Worm (Caenorhabditis elegans) whole organism, mixed stage, embryonic: Measurements from ENCODE around the gene umps-1.

ENCODE experiments used
- M03D4.4 ChIP-seq: sonication (generic microtip); optimal IDR thresholded peaks from 2 replicates; lab custom pipeline; 2017; ENCODE audit warnings: mild to moderate bottlenecking, missing genetic modification characterization, missing compliant biosample characterization
- bed-3 ChIP-seq: fragments of 200-800 bp; sonication (Bioruptor generic); optimal IDR thresholded peaks from 3 replicates; lab custom pipeline; 2018; ENCODE audit warnings: mild to moderate bottlenecking, missing genetic modification characterization, moderate library complexity, missing compliant biosample characterization
- blmp-1 ChIP-seq: fragments of 150-350 bp; optimal IDR thresholded peaks from 2 replicates; lab custom pipeline; 2014; ENCODE audit warnings: missing biosample characterization, missing genetic modification characterization
- ceh-39 ChIP-seq: fragments of 150-350 bp; optimal IDR thresholded peaks from 2 replicates; lab custom pipeline; 2014; ENCODE audit warnings: missing biosample characterization, missing genetic modification characterization
- ceh-43 ChIP-seq: fragments of 200-800 bp; sonication (Bioruptor generic); optimal IDR thresholded peaks from 2 replicates; lab custom pipeline; 2018; ENCODE audit warnings: mild to moderate bottlenecking, missing genetic modification characterization, moderate library complexity, missing compliant biosample characterization
- ceh-83 ChIP-seq: fragments of 200-800 bp; sonication (Bioruptor generic); optimal IDR thresholded peaks from 2 replicates; lab custom pipeline; 2018; ENCODE audit warnings: mild to moderate bottlenecking, missing genetic modification characterization, missing compliant biosample characterization
- ces-1 ChIP-seq: fragments of 150-350 bp; optimal IDR thresholded peaks from 2 replicates; lab custom pipeline; 2014; ENCODE audit warnings: missing biosample characterization, missing genetic modification reagents, missing genetic modification characterization
- cnd-1 ChIP-seq: fragments of 200-800 bp; sonication (Bioruptor generic); optimal IDR thresholded peaks from 2 replicates; lab custom pipeline; 2018; ENCODE audit warnings: mild to moderate bottlenecking, missing genetic modification characterization, missing compliant biosample characterization
- elt-1 ChIP-seq: sonication (generic microtip); optimal IDR thresholded peaks from 2 replicates; lab custom pipeline; 2017; ENCODE audit warnings: missing genetic modification characterization, mild to moderate bottlenecking, missing compliant biosample characterization, antibody characterized with exemption, moderate library complexity, borderline replicate concordance; ENCODE audit not compliant: insufficient read depth
- elt-3 ChIP-seq: fragments of 150-350 bp; optimal IDR thresholded peaks from 2 replicates; lab custom pipeline; 2014; ENCODE audit warnings: missing biosample characterization, missing genetic modification characterization
- flh-1 ChIP-seq: fragments of 200-800 bp; sonication (Bioruptor generic); optimal IDR thresholded peaks from 2 replicates; lab custom pipeline; 2018; ENCODE audit warnings: mild to moderate bottlenecking, missing genetic modification characterization, moderate library complexity, missing compliant biosample characterization
- ham-2 ChIP-seq: fragments of 200-800 bp; sonication (Bioruptor generic); optimal IDR thresholded peaks from 2 replicates; lab custom pipeline; 2018; ENCODE audit warnings: mild to moderate bottlenecking, missing genetic modification characterization, missing compliant biosample characterization
- hlh-1 ChIP-seq: fragments of 150-350 bp; optimal IDR thresholded peaks from 2 replicates; lab custom pipeline; 2014; ENCODE audit warnings: missing biosample characterization, missing genetic modification reagents, missing genetic modification characterization
- lin-13 ChIP-seq: fragments of 150-350 bp; optimal IDR thresholded peaks from 2 replicates; lab custom pipeline; 2014; ENCODE audit warnings: missing biosample characterization, missing genetic modification characterization
- lin-32 ChIP-seq: fragments of 200-800 bp; sonication (Bioruptor generic); optimal IDR thresholded peaks from 2 replicates; lab custom pipeline; 2018; ENCODE audit warnings: mild to moderate bottlenecking, missing genetic modification characterization, missing compliant biosample characterization
- lsy-2 ChIP-seq: fragments of 150-350 bp; optimal IDR thresholded peaks from 2 replicates; lab custom pipeline; 2014; ENCODE audit warnings: missing biosample characterization, missing genetic modification characterization
- mab-5 ChIP-seq: fragments of 150-350 bp; optimal IDR thresholded peaks from 2 replicates; lab custom pipeline; 2014; ENCODE audit warnings: missing biosample characterization, missing genetic modification characterization
- mep-1 ChIP-seq: fragments of 150-350 bp; optimal IDR thresholded peaks from 2 replicates; lab custom pipeline; 2017; ENCODE audit warnings: missing biosample characterization, missing genetic modification reagents, missing genetic modification characterization, inconsistent platforms
- mls-2 ChIP-seq: sonication (generic microtip); optimal IDR thresholded peaks from 2 replicates; lab custom pipeline; 2016; ENCODE audit warnings: mild to moderate bottlenecking, missing genetic modification characterization, moderate library complexity, missing compliant biosample characterization
- nhr-12 ChIP-seq: fragments of 150-350 bp; optimal IDR thresholded peaks from 2 replicates; lab custom pipeline; 2014; ENCODE audit warnings: missing biosample characterization, missing genetic modification characterization
- nhr-2 ChIP-seq: fragments of 150-350 bp; optimal IDR thresholded peaks from 2 replicates; lab custom pipeline; 2014; ENCODE audit warnings: missing biosample characterization, missing genetic modification characterization
- nhr-237 ChIP-seq: fragments of 150-350 bp; optimal IDR thresholded peaks from 2 replicates; lab custom pipeline; 2014; ENCODE audit warnings: missing biosample characterization, missing genetic modification characterization
- nhr-28 ChIP-seq: fragments of 150-350 bp; optimal IDR thresholded peaks from 2 replicates; lab custom pipeline; 2014; ENCODE audit warnings: missing biosample characterization, missing genetic modification characterization
- nhr-76 ChIP-seq: sonication (generic microtip); optimal IDR thresholded peaks from 2 replicates; lab custom pipeline; 2017; ENCODE audit warnings: missing biosample characterization, missing genetic modification characterization
- pha-4 ChIP-seq: fragments of 150-350 bp; optimal IDR thresholded peaks from 2 replicates; lab custom pipeline; 2018; ENCODE audit warnings: missing biosample characterization, missing genetic modification reagents, missing genetic modification characterization
- sem-2 ChIP-seq: fragments of 200-800 bp; sonication (Bioruptor generic); optimal IDR thresholded peaks from 2 replicates; lab custom pipeline; 2018; ENCODE audit warnings: mild to moderate bottlenecking, missing genetic modification characterization, missing compliant biosample characterization
- snpc-4 ChIP-seq: fragments of 150-350 bp; optimal IDR thresholded peaks from 2 replicates; lab custom pipeline; 2014; ENCODE audit warnings: missing biosample characterization, missing genetic modification characterization
- sptf-1 ChIP-seq: sonication (generic microtip); optimal IDR thresholded peaks from 2 replicates; lab custom pipeline; 2017; ENCODE audit warnings: mild to moderate bottlenecking, missing genetic modification characterization, moderate library complexity, missing compliant biosample characterization
- tbx-8 ChIP-seq: fragments of 200-800 bp; sonication (Bioruptor generic); optimal IDR thresholded peaks from 2 replicates; lab custom pipeline; 2018; ENCODE audit warnings: mild to moderate bottlenecking, missing genetic modification characterization, moderate library complexity, missing compliant biosample characterization
- unc-120 ChIP-seq: sonication (generic microtip); optimal IDR thresholded peaks from 2 replicates; lab custom pipeline; 2017; ENCODE audit warnings: missing genetic modification characterization, missing compliant biosample characterization; ENCODE audit not compliant: poor library complexity, severe bottlenecking
- unc-39 ChIP-seq: fragments of 150-350 bp; optimal IDR thresholded peaks from 2 replicates; lab custom pipeline; 2014; ENCODE audit warnings: missing biosample characterization, missing genetic modification characterization
- zip-8 ChIP-seq: fragments of 150-350 bp; optimal IDR thresholded peaks from 2 replicates; lab custom pipeline; 2014; ENCODE audit warnings: missing biosample characterization, missing genetic modification characterization
- ztf-11 ChIP-seq: fragments of 150-350 bp; optimal IDR thresholded peaks from 2 replicates; lab custom pipeline; 2014; ENCODE audit warnings: missing biosample characterization, missing genetic modification characterization

The umps-1 gene

ce11 chrIII:10359916-10360315, 2.5 kb upstream of the umps-1 start:
- TF ChIP-seq blmp-1, result no peak
- TF ChIP-seq mep-1 (tag; lab: Kevin White, UChicago), result no peak
- TF ChIP-seq unc-120 (tag; lab: Kevin White, UChicago), result no peak
- peak; percentile 24 for TF ChIP-seq ces-1 (GFP tag; lab: Kevin White, UChicago)

- TF ChIP-seq ceh-39 (no peak), ces-1 (GFP tag; lab: Kevin White, UChicago) (peak; percentile 21), elt-1 (no peak)
Observed at ce11 chrIII:10358751-10359150, 1.3 kb upstream of the umps-1 start.

ce11 chrIII:10355382-10355781, 2.1 kb downstream of the umps-1 start, which contains the start of gene spp-1:
TSS of gene spp-1 (minus strand) at chrIII:10355668.
- no peak for TF ChIP-seq pha-4 (tag; lab: Kevin White, UChicago)
- no peak for TF ChIP-seq nhr-12 (tag; lab: Kevin White, UChicago)
- no peak for TF ChIP-seq ham-2
- no peak for TF ChIP-seq sptf-1 (tag; lab: Kevin White, UChicago)
- TF ChIP-seq ces-1 (GFP tag; lab: Kevin White, UChicago), result no peak
- no peak for TF ChIP-seq elt-1
- TF ChIP-seq nhr-2 (tag; lab: Kevin White, UChicago), result no peak
- no peak for TF ChIP-seq mls-2 (tag; lab: Kevin White, UChicago)
- no peak for TF ChIP-seq bed-3 (GFP tag; lab: Kevin White, UChicago)
- TF ChIP-seq blmp-1, result no peak
- TF ChIP-seq sem-2, result no peak
- TF ChIP-seq ceh-39, result no peak
- TF ChIP-seq cnd-1 (tag; lab: Kevin White, UChicago), result no peak
- no peak for TF ChIP-seq tbx-8
- TF ChIP-seq ceh-83, result no peak
- TF ChIP-seq lin-13, result no peak
- no peak for TF ChIP-seq nhr-28
- TF ChIP-seq unc-39 (tag; lab: Kevin White, UChicago), result no peak
- no peak for TF ChIP-seq ztf-11
- TF ChIP-seq, all 35 proteins: peak for 0

ce11 chrIII:10354591-10354990, 2.9 kb downstream of the umps-1 start:
- TF ChIP-seq sptf-1 (tag; lab: Kevin White, UChicago) (no peak), ztf-11 (no peak), lin-13 (no peak), nhr-237 (tag; lab: Kevin White, UChicago) (no peak), ceh-83 (no peak), nhr-2 (tag; lab: Kevin White, UChicago) (no peak), zip-8 (tag; lab: Kevin White, UChicago) (no peak), ces-1 (GFP tag; lab: Kevin White, UChicago) (no peak), bed-3 (GFP tag; lab: Kevin White, UChicago) (no peak), unc-39 (tag; lab: Kevin White, UChicago) (no peak), nhr-12 (tag; lab: Kevin White, UChicago) (no peak), mab-5 (tag; lab: Kevin White, UChicago) (no peak), mep-1 (tag; lab: Kevin White, UChicago) (no peak)

ce11 chrIII:10353423-10353822, 4.0 kb downstream of the umps-1 start:
- TF ChIP-seq lin-13 (no peak), flh-1 (GFP tag; lab: Kevin White, UChicago) (no peak), lsy-2 (tag; lab: Kevin White, UChicago) (no peak), unc-120 (tag; lab: Kevin White, UChicago) (no peak), nhr-237 (tag; lab: Kevin White, UChicago) (no peak), nhr-2 (tag; lab: Kevin White, UChicago) (no peak), ceh-43 (no peak), nhr-12 (tag; lab: Kevin White, UChicago) (no peak), blmp-1 (no peak), M03D4.4 (tag; lab: Kevin White, UChicago) (no peak), mab-5 (tag; lab: Kevin White, UChicago) (no peak)

- TF ChIP-seq mep-1 (tag; lab: Kevin White, UChicago) (no peak), sptf-1 (tag; lab: Kevin White, UChicago) (no peak), lsy-2 (tag; lab: Kevin White, UChicago) (no peak), tbx-8 (no peak), ceh-43 (no peak), nhr-76 (no peak), nhr-2 (tag; lab: Kevin White, UChicago) (no peak), ces-1 (GFP tag; lab: Kevin White, UChicago) (no peak), sem-2 (no peak), lin-32 (GFP tag; lab: Kevin White, UChicago) (no peak), elt-3 (tag; lab: Kevin White, UChicago) (no peak), bed-3 (GFP tag; lab: Kevin White, UChicago) (no peak), hlh-1 (tag; lab: Kevin White, UChicago) (no peak), ztf-11 (no peak), ham-2 (no peak), M03D4.4 (tag; lab: Kevin White, UChicago) (no peak), zip-8 (tag; lab: Kevin White, UChicago) (no peak), snpc-4 (tag; lab: Kevin White, UChicago) (no peak)
Observed at ce11 chrIII:10351595-10352207, 5.7 kb downstream of the umps-1 start, which contains the start of gene T07C4.3. TSS of gene T07C4.3 (plus strand) at chrIII:10352157.
